Fruit fly (Drosophila melanogaster) whole organism, wandering third instar larva: Measurements from ENCODE around the gene CG6931.
A peak's percentile ranks its signal among the peaks of the same experiment; 100 is the strongest.

Experiments
- Abd-B ChIP-seq: fragments of >200 bp; optimal IDR thresholded peaks from 2 replicates; lab custom pipeline; 2017; ENCODE audit warnings: missing biosample characterization, missing genetic modification characterization
- CG32264 ChIP-seq: fragments of 200-800 bp; sonication (Bioruptor generic); optimal IDR thresholded peaks from 2 replicates; lab custom pipeline; 2016; ENCODE audit warnings: missing biosample characterization, missing genetic modification characterization
- CrebA ChIP-seq: fragments of 200-800 bp; sonication (Bioruptor generic); optimal IDR thresholded peaks from 2 replicates; lab custom pipeline; 2016; ENCODE audit warnings: missing biosample characterization, mild to moderate bottlenecking, missing genetic modification characterization, borderline replicate concordance
- Dfd ChIP-seq: fragments of >200 bp; optimal IDR thresholded peaks from 2 replicates; lab custom pipeline; 2017; ENCODE audit warnings: missing biosample characterization, missing genetic modification characterization
- HLH106 ChIP-seq: fragments of 200-800 bp; optimal IDR thresholded peaks from 3 replicates; lab custom pipeline; 2019; ENCODE audit warnings: missing biosample characterization, mild to moderate bottlenecking, missing genetic modification characterization, moderate library complexity
- Hnf4 ChIP-seq: fragments of 200-800 bp; sonication (Bioruptor generic); optimal IDR thresholded peaks from 2 replicates; lab custom pipeline; 2016; ENCODE audit warnings: missing biosample characterization, mild to moderate bottlenecking, missing genetic modification characterization
- Hr78 ChIP-seq: fragments of >200 bp; optimal IDR thresholded peaks from 2 replicates; lab custom pipeline; 2017; ENCODE audit warnings: missing biosample characterization, missing genetic modification characterization
- Hr83 ChIP-seq: fragments of 200-300 bp; sonication (Bioruptor generic); optimal IDR thresholded peaks from 2 replicates; lab custom pipeline; 2016; ENCODE audit warnings: missing biosample characterization, mild to moderate bottlenecking, missing genetic modification characterization, moderate library complexity; ENCODE audit not compliant: poor library complexity, severe bottlenecking
- Jra ChIP-seq: sonication (Bioruptor generic); optimal IDR thresholded peaks from 2 replicates; lab custom pipeline; 2016; ENCODE audit warnings: missing biosample characterization, missing genetic modification characterization
- Mio ChIP-seq: sonication (Bioruptor generic); optimal IDR thresholded peaks from 2 replicates; lab custom pipeline; 2016; ENCODE audit warnings: missing biosample characterization, missing genetic modification characterization
- Myc ChIP-seq: fragments of >200 bp; optimal IDR thresholded peaks from 2 replicates; lab custom pipeline; 2017
- N ChIP-seq: fragments of >200 bp; optimal IDR thresholded peaks from 2 replicates; lab custom pipeline; 2018; ENCODE audit warnings: missing biosample characterization, missing external identifiers, missing genetic modification characterization
- OdsH ChIP-seq: fragments of 200-800 bp; sonication (Bioruptor generic); optimal IDR thresholded peaks from 2 replicates; lab custom pipeline; 2016; ENCODE audit warnings: missing biosample characterization, mild to moderate bottlenecking, missing genetic modification characterization
- Rel ChIP-seq, 2 experiments: fragments of 200-800 bp; sonication (Bioruptor generic) in 1 of 2; optimal IDR thresholded peaks; 2 replicates in 1 of 2; 3 replicates in 1 of 2; lab custom pipeline; 2016 to 2019; ENCODE audit warnings: mild to moderate bottlenecking in 2 of 2, missing biosample characterization in 2 of 2, missing genetic modification characterization in 2 of 2, moderate library complexity in 1 of 2
- Sp1 ChIP-seq: fragments of 200-800 bp; sonication (Bioruptor generic); optimal IDR thresholded peaks from 3 replicates; lab custom pipeline; 2019; ENCODE audit warnings: missing biosample characterization, mild to moderate bottlenecking, missing genetic modification characterization, moderate library complexity
- Vsx2 ChIP-seq: fragments of 200-300, 225-300 bp; sonication (Bioruptor generic); optimal IDR thresholded peaks from 2 replicates; lab custom pipeline; 2018; ENCODE audit warnings: missing biosample characterization, missing genetic modification characterization; ENCODE audit not compliant: partially characterized antibody
- br ChIP-seq: fragments of 200-800 bp; sonication (Bioruptor generic); optimal IDR thresholded peaks from 2 replicates; lab custom pipeline; 2016; ENCODE audit warnings: missing biosample characterization, missing genetic modification characterization
- brk ChIP-seq: fragments of 200-800 bp; sonication (Bioruptor generic); optimal IDR thresholded peaks from 2 replicates; lab custom pipeline; 2016; ENCODE audit warnings: missing biosample characterization, mild to moderate bottlenecking, missing genetic modification characterization
- dl ChIP-seq, 2 experiments: fragments of 175-275, 200-275 bp in 1 of 2; fragments of 200-275 bp in 1 of 2; sonication (Bioruptor generic); optimal IDR thresholded peaks; lab custom pipeline; 2018; ENCODE audit warnings: mild to moderate bottlenecking in 2 of 2, missing biosample characterization in 2 of 2, missing genetic modification characterization in 2 of 2, moderate library complexity in 2 of 2; ENCODE audit not compliant: partially characterized antibody in 2 of 2, insufficient read depth in 1 of 2
- dmrt93B ChIP-seq: fragments of 200-800 bp; sonication (Bioruptor generic); optimal IDR thresholded peaks from 2 replicates; lab custom pipeline; 2018; ENCODE audit warnings: missing biosample characterization, mild to moderate bottlenecking, missing genetic modification characterization
- dsf ChIP-seq: sonication (Bioruptor generic); optimal IDR thresholded peaks from 2 replicates; lab custom pipeline; 2016; ENCODE audit warnings: missing biosample characterization, missing genetic modification characterization, borderline replicate concordance
- ey ChIP-seq: fragments of 200-800 bp; sonication (Bioruptor generic); optimal IDR thresholded peaks from 2 replicates; lab custom pipeline; 2016; ENCODE audit warnings: missing biosample characterization, missing genetic modification characterization
- foxo ChIP-seq, 2 experiments: fragments of 200-800 bp; sonication (Bioruptor generic); optimal IDR thresholded peaks; 2 replicates in 1 of 2; 3 replicates in 1 of 2; lab custom pipeline; 2016 to 2017; ENCODE audit warnings: missing biosample characterization in 2 of 2, missing genetic modification characterization in 2 of 2
- fru ChIP-seq: fragments of 200-800 bp; sonication (Bioruptor generic); optimal IDR thresholded peaks from 3 replicates; lab custom pipeline; 2016; ENCODE audit warnings: missing biosample characterization, mild to moderate bottlenecking, missing genetic modification characterization
- h ChIP-seq: fragments of 200-800 bp; sonication (Bioruptor generic); optimal IDR thresholded peaks from 3 replicates; lab custom pipeline; 2016; ENCODE audit warnings: missing biosample characterization, mild to moderate bottlenecking, missing genetic modification characterization
- jim ChIP-seq: fragments of 175-275, 200-325 bp; sonication (Bioruptor generic); optimal IDR thresholded peaks from 2 replicates; lab custom pipeline; 2016; ENCODE audit warnings: missing biosample characterization, mild to moderate bottlenecking, missing genetic modification characterization
- pan ChIP-seq: fragments of >200 bp; optimal IDR thresholded peaks from 2 replicates; lab custom pipeline; 2017
- psq ChIP-seq: fragments of 200-800 bp; sonication (Bioruptor generic); optimal IDR thresholded peaks from 3 replicates; lab custom pipeline; 2017; ENCODE audit warnings: missing biosample characterization, mild to moderate bottlenecking, missing genetic modification characterization, moderate library complexity
- rgr ChIP-seq: fragments of 200-800 bp; sonication (Bioruptor generic); optimal IDR thresholded peaks from 3 replicates; lab custom pipeline; 2016; ENCODE audit warnings: missing biosample characterization, mild to moderate bottlenecking, missing genetic modification characterization
- sage ChIP-seq: fragments of 200-800 bp; sonication (Bioruptor generic); optimal IDR thresholded peaks from 2 replicates; lab custom pipeline; 2016; ENCODE audit warnings: missing biosample characterization, mild to moderate bottlenecking, missing genetic modification characterization
- sv ChIP-seq: fragments of 200-800 bp; sonication (Bioruptor generic); optimal IDR thresholded peaks from 3 replicates; lab custom pipeline; 2016; ENCODE audit warnings: missing biosample characterization, missing genetic modification characterization
- tai ChIP-seq: sonication (Bioruptor generic); optimal IDR thresholded peaks from 2 replicates; lab custom pipeline; 2016; ENCODE audit warnings: missing biosample characterization, missing genetic modification characterization
- usp ChIP-seq: fragments of >200 bp; optimal IDR thresholded peaks from 2 replicates; lab custom pipeline; 2017; ENCODE audit warnings: missing biosample characterization, missing genetic modification characterization
- woc ChIP-seq: sonication (Bioruptor generic); optimal IDR thresholded peaks from 2 replicates; lab custom pipeline; 2016; ENCODE audit warnings: missing biosample characterization, mild to moderate bottlenecking, missing genetic modification characterization

The CG6931 gene

dm6 chr3L:12003457-12003856 lies 12.9 kb downstream of the CG6931 start:
- TF ChIP-seq CG32264 (no peak), Hr83 (no peak), Rel (GFP tag; optimal IDR thresholded peaks at IDR 0.05; lab: Kevin White, UChicago) (no peak), Rel (tag; optimal IDR thresholded peaks at IDR 0.05; lab: Kevin White, UChicago) (no peak), fru (no peak), woc (no peak), CrebA (GFP tag; lab: Kevin White, UChicago) (no peak), Vsx2 (no peak), dl (GFP tag; optimal IDR thresholded peaks at IDR 0.05; lab: Kevin White, UChicago; ENCODE audit: insufficient read depth in 1 of 2, partially characterized antibody in 2 of 2) (no peak), h (GFP tag; lab: Kevin White, UChicago) (no peak), foxo (GFP tag; optimal IDR thresholded peaks at IDR 0.05; lab: Kevin White, UChicago) (no peak)

DNA sequence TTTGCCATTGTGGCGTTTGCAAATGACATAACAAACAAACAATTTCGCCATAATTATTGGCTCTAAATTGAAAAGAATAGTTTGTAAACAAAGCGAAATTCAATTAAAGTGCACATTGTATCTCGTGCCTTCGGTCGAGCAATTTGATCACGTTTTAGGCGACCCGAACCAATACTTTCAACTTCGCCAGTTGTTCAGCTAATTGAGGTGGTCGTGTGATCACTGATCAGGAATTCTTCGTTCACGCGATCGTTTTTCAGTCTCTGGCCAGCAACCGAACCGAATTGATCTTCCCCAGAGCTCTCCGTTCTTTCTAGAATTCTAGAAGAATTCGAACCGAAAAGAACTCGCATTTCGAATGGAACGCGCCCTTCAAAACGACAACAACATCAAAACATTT lies 13.6 kb downstream of the CG6931 start:
- no peak for TF ChIP-seq Vsx2
- TF ChIP-seq, all 38 proteins: peak for 0

DNA sequence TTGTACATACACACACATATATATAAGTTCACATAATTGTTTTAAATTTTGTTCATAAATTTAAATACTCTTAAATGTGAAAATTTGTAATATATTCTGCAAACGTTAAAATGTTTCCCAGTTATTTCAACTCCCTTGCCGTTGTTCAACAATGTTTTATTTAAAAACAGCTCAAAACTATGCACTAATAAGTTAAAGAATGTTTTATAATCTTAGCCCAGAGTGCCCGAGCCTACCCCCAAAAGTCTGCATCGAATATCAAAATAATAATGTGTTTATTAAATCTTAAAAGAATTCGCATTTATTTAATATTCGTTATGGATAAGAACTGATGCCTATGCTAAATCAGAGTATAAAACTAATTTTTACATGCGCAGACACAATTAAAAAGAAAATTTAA lies 17.4 kb downstream of the CG6931 start:
- TF ChIP-seq ey (GFP tag; lab: Kevin White, UChicago): no peak
- TF ChIP-seq Rel (GFP tag; optimal IDR thresholded peaks at IDR 0.05; lab: Kevin White, UChicago): no peak
- no peak for TF ChIP-seq Rel (tag; optimal IDR thresholded peaks at IDR 0.05; lab: Kevin White, UChicago)
- no peak for TF ChIP-seq CG32264
- TF ChIP-seq Hr78 (GFP tag; lab: Kevin White, UChicago): no peak
- TF ChIP-seq sv: no peak
- no peak for TF ChIP-seq Sp1
- no peak for TF ChIP-seq br (GFP tag; lab: Kevin White, UChicago)
- TF ChIP-seq pan (lab: Kevin White, UChicago): no peak
- TF ChIP-seq dl (GFP tag; optimal IDR thresholded peaks at IDR 0.05; lab: Kevin White, UChicago; ENCODE audit: insufficient read depth in 1 of 2, partially characterized antibody in 2 of 2): no peak
- TF ChIP-seq usp (GFP tag; lab: Kevin White, UChicago): no peak
- TF ChIP-seq Myc (lab: Kevin White, UChicago): peak; percentile 73
- peak; percentile 5 for TF ChIP-seq sage
- TF ChIP-seq jim (GFP tag; lab: Kevin White, UChicago): no peak
- no peak for TF ChIP-seq psq (GFP tag; lab: Kevin White, UChicago)
- TF ChIP-seq Abd-B (GFP tag; lab: Kevin White, UChicago): no peak
- TF ChIP-seq brk (GFP tag; lab: Kevin White, UChicago): no peak
- peak; percentile 69 for TF ChIP-seq Vsx2
- no peak for TF ChIP-seq OdsH (GFP tag; lab: Kevin White, UChicago)
- TF ChIP-seq Mio (GFP tag; lab: Kevin White, UChicago): no peak
- no peak for TF ChIP-seq dmrt93B
- TF ChIP-seq N: peak; percentile 68
- TF ChIP-seq HLH106 (tag; lab: Kevin White, UChicago): no peak
- no peak for TF ChIP-seq tai
- TF ChIP-seq fru: no peak
- TF ChIP-seq dsf: no peak
- no peak for TF ChIP-seq Hnf4
- TF ChIP-seq woc: no peak

- TF ChIP-seq br (GFP tag; lab: Kevin White, UChicago): no peak
- peak; percentile 18 for TF ChIP-seq OdsH (GFP tag; lab: Kevin White, UChicago)
- TF ChIP-seq foxo (GFP tag; optimal IDR thresholded peaks at IDR 0.05; lab: Kevin White, UChicago): peak in 1 of 2 experiments; percentile 36
- no peak for TF ChIP-seq dsf
- peak; percentile 76 for TF ChIP-seq h (GFP tag; lab: Kevin White, UChicago)
- no peak for TF ChIP-seq CG32264
- TF ChIP-seq Abd-B (GFP tag; lab: Kevin White, UChicago): no peak
- peak; percentile 1 for TF ChIP-seq woc
- no peak for TF ChIP-seq Hr78 (GFP tag; lab: Kevin White, UChicago)
- no peak for TF ChIP-seq rgr (GFP tag; lab: Kevin White, UChicago)
- no peak for TF ChIP-seq Dfd
- no peak for TF ChIP-seq Rel (GFP tag; optimal IDR thresholded peaks at IDR 0.05; lab: Kevin White, UChicago)
- no peak for TF ChIP-seq Rel (tag; optimal IDR thresholded peaks at IDR 0.05; lab: Kevin White, UChicago)
- TF ChIP-seq fru: peak; percentile 40
- TF ChIP-seq CrebA (GFP tag; lab: Kevin White, UChicago): no peak
- no peak for TF ChIP-seq tai
- TF ChIP-seq pan (lab: Kevin White, UChicago): no peak
- TF ChIP-seq sv: no peak
- peak; percentile 11 for TF ChIP-seq ey (GFP tag; lab: Kevin White, UChicago)
- TF ChIP-seq HLH106 (tag; lab: Kevin White, UChicago): no peak
- no peak for TF ChIP-seq jim (GFP tag; lab: Kevin White, UChicago)
- no peak for TF ChIP-seq brk (GFP tag; lab: Kevin White, UChicago)
- TF ChIP-seq Jra: no peak
- no peak for TF ChIP-seq Mio (GFP tag; lab: Kevin White, UChicago)
- no peak for TF ChIP-seq N
Measured at dm6 chr3L:12013698-12014097, 23.2 kb downstream of the CG6931 start.
